Fruit fly (Drosophila melanogaster) whole organism, prepupa: ENCODE results near the gene RpL14.

ENCODE experiments used
- Blimp-1 ChIP-seq: fragments of 200-800 bp; sonication (Bioruptor generic); optimal IDR thresholded peaks from 3 replicates; lab custom pipeline; 2017; ENCODE audit warnings: missing biosample characterization, missing genetic modification characterization, mild to moderate bottlenecking, moderate library complexity, missing genetic modification reagents
- CG10631 ChIP-seq: fragments of 200-800 bp; sonication (Bioruptor generic); optimal IDR thresholded peaks from 2 replicates; lab custom pipeline; 2016; ENCODE audit warnings: missing biosample characterization, missing genetic modification characterization
- CG10669 ChIP-seq: fragments of 200-800 bp; sonication (Bioruptor generic); optimal IDR thresholded peaks from 3 replicates; lab custom pipeline; 2018; ENCODE audit warnings: missing biosample characterization, mild to moderate bottlenecking, missing genetic modification characterization, moderate library complexity
- CG11294 ChIP-seq: fragments of 200-800 bp; sonication (Bioruptor generic); IDR thresholded peaks from 2 replicates; pipeline ENCODE4 v1.3.6; 2022; ENCODE audit warnings: missing biosample characterization, missing genetic modification characterization
- CG11762 ChIP-seq: fragments of 200-800 bp; sonication (Bioruptor generic); optimal IDR thresholded peaks from 3 replicates; lab custom pipeline; 2016; ENCODE audit warnings: missing biosample characterization, missing genetic modification characterization; ENCODE audit not compliant: insufficient read depth
- CG11902 ChIP-seq: fragments of 200-800 bp; sonication (Bioruptor generic); optimal IDR thresholded peaks from 3 replicates; lab custom pipeline; 2016; ENCODE audit warnings: missing biosample characterization, missing genetic modification characterization
- CG15336 ChIP-seq: fragments of 200-800 bp; sonication (Bioruptor generic); IDR thresholded peaks from 2 replicates; pipeline ENCODE4 v1.3.6; 2022; ENCODE audit warnings: missing biosample characterization, missing genetic modification characterization
- CG1621 ChIP-seq: fragments of 200-800 bp; sonication (Bioruptor generic); optimal IDR thresholded peaks from 3 replicates; lab custom pipeline; 2018; ENCODE audit warnings: missing biosample characterization, mild to moderate bottlenecking, missing genetic modification characterization
- CG16779 ChIP-seq: fragments of 200-800 bp; sonication (Bioruptor generic); optimal IDR thresholded peaks from 3 replicates; lab custom pipeline; 2017; ENCODE audit warnings: missing biosample characterization, mild to moderate bottlenecking, missing genetic modification characterization
- CG3032 ChIP-seq: fragments of 200-800 bp; optimal IDR thresholded peaks from 2 replicates; lab custom pipeline; 2019; ENCODE audit warnings: missing biosample characterization, mild to moderate bottlenecking, missing genetic modification characterization, moderate library complexity
- CG31627 ChIP-seq: fragments of 200-800 bp; sonication (Bioruptor generic); optimal IDR thresholded peaks from 3 replicates; lab custom pipeline; 2016; ENCODE audit warnings: missing biosample characterization, missing genetic modification characterization
- CG32006 ChIP-seq: fragments of 200-800 bp; sonication (Bioruptor generic); optimal IDR thresholded peaks from 3 replicates; lab custom pipeline; 2017; ENCODE audit warnings: missing biosample characterization, mild to moderate bottlenecking, missing genetic modification characterization
- CG3919 ChIP-seq: fragments of 200-800 bp; sonication (Bioruptor generic); optimal IDR thresholded peaks from 3 replicates; lab custom pipeline; 2016; ENCODE audit warnings: missing biosample characterization, missing genetic modification characterization
- CG6163 ChIP-seq: fragments of 200-800 bp; sonication (Bioruptor generic); IDR thresholded peaks from 3 replicates; pipeline ENCODE4 v1.3.6; 2022; ENCODE audit warnings: missing biosample characterization, missing genetic modification characterization
- CG6276 ChIP-seq: fragments of 200-800 bp; sonication (Bioruptor generic); optimal IDR thresholded peaks from 2 replicates; lab custom pipeline; 2017; ENCODE audit warnings: missing biosample characterization, mild to moderate bottlenecking, missing genetic modification characterization
- CG6792 ChIP-seq: fragments of 200-800 bp; sonication (Bioruptor generic); optimal IDR thresholded peaks from 3 replicates; lab custom pipeline; 2016; ENCODE audit warnings: missing biosample characterization, missing genetic modification characterization
- CG6808 ChIP-seq: fragments of 200-800 bp; sonication (Bioruptor generic); optimal IDR thresholded peaks from 3 replicates; lab custom pipeline; 2017; ENCODE audit warnings: missing biosample characterization, missing genetic modification characterization, mild to moderate bottlenecking, moderate library complexity, missing genetic modification reagents
- CG6854 ChIP-seq: fragments of 200-800 bp; sonication (Bioruptor generic); optimal IDR thresholded peaks from 2 replicates; lab custom pipeline; 2017; ENCODE audit warnings: missing biosample characterization, mild to moderate bottlenecking, missing genetic modification characterization
- CG7368 ChIP-seq: fragments of 200-800 bp; sonication (Bioruptor generic); optimal IDR thresholded peaks from 3 replicates; lab custom pipeline; 2016; ENCODE audit warnings: missing biosample characterization, missing genetic modification characterization
- CG8119 ChIP-seq: fragments of 200-800 bp; sonication (Bioruptor generic); IDR thresholded peaks from 3 replicates; pipeline ENCODE4 v1.3.6; 2022; ENCODE audit warnings: missing biosample characterization, missing genetic modification characterization
- CG8319 ChIP-seq: fragments of 200-800 bp; sonication (Bioruptor generic); optimal IDR thresholded peaks from 3 replicates; lab custom pipeline; 2016; ENCODE audit warnings: missing biosample characterization, missing genetic modification characterization
- CG8632 ChIP-seq: fragments of 200-800 bp; sonication (Bioruptor generic); optimal IDR thresholded peaks from 3 replicates; lab custom pipeline; 2016; ENCODE audit warnings: missing biosample characterization, missing genetic modification characterization
- CG9139 ChIP-seq: fragments of 200-800 bp; sonication (Bioruptor generic); optimal IDR thresholded peaks from 3 replicates; lab custom pipeline; 2017; ENCODE audit warnings: missing biosample characterization, mild to moderate bottlenecking, missing genetic modification characterization
- Eip75B ChIP-seq: fragments of 200-800 bp; sonication (Bioruptor generic); optimal IDR thresholded peaks from 3 replicates; lab custom pipeline; 2016; ENCODE audit warnings: missing biosample characterization, missing genetic modification characterization
- Eip93F ChIP-seq: fragments of 200-800 bp; sonication (Bioruptor generic); optimal IDR thresholded peaks from 2 replicates; lab custom pipeline; 2016; ENCODE audit warnings: missing biosample characterization, mild to moderate bottlenecking, missing genetic modification characterization
- Ets96B ChIP-seq: fragments of 200-800 bp; optimal IDR thresholded peaks from 2 replicates; lab custom pipeline; 2019; ENCODE audit warnings: missing biosample characterization, mild to moderate bottlenecking, missing genetic modification characterization, moderate library complexity
- Gug ChIP-seq: fragments of 200-800 bp; sonication (Bioruptor generic); IDR thresholded peaks from 2 replicates; pipeline ENCODE4 v1.3.6; 2022; ENCODE audit warnings: missing biosample characterization, missing genetic modification characterization
- Hr38 ChIP-seq: sonication (Bioruptor generic); optimal IDR thresholded peaks from 2 replicates; lab custom pipeline; 2016; ENCODE audit warnings: missing biosample characterization, missing genetic modification characterization
- Hr39 ChIP-seq: fragments of 200-800 bp; sonication (Bioruptor generic); optimal IDR thresholded peaks from 2 replicates; lab custom pipeline; 2016; ENCODE audit warnings: missing biosample characterization, missing genetic modification characterization
- Hr4 ChIP-seq: fragments of 200-800 bp; sonication (Bioruptor generic); optimal IDR thresholded peaks from 3 replicates; lab custom pipeline; 2016; ENCODE audit warnings: missing biosample characterization, missing genetic modification characterization
- Lpt ChIP-seq: fragments of 200-800 bp; sonication (Bioruptor generic); optimal IDR thresholded peaks from 3 replicates; lab custom pipeline; 2016; ENCODE audit warnings: missing biosample characterization, missing genetic modification characterization
- Met ChIP-seq: fragments of 200-800 bp; sonication (Bioruptor generic); optimal IDR thresholded peaks from 3 replicates; lab custom pipeline; 2016; ENCODE audit warnings: missing biosample characterization, missing genetic modification characterization
- OdsH ChIP-seq: fragments of 200-800 bp; sonication (Bioruptor generic); optimal IDR thresholded peaks from 3 replicates; lab custom pipeline; 2016; ENCODE audit warnings: missing biosample characterization, missing genetic modification characterization
- Smox ChIP-seq: fragments of 200-800 bp; sonication (Bioruptor generic); optimal IDR thresholded peaks from 3 replicates; lab custom pipeline; 2016; ENCODE audit warnings: missing biosample characterization, missing genetic modification characterization
- Sox15 ChIP-seq: fragments of 200-800 bp; sonication (Bioruptor generic); optimal IDR thresholded peaks from 3 replicates; lab custom pipeline; 2016; ENCODE audit warnings: missing biosample characterization, missing genetic modification characterization
- achi ChIP-seq: fragments of 200-800 bp; sonication (Bioruptor generic); optimal IDR thresholded peaks from 3 replicates; lab custom pipeline; 2016; ENCODE audit warnings: missing biosample characterization, missing genetic modification characterization
- acj6 ChIP-seq: fragments of 200-800 bp; sonication (Bioruptor generic); optimal IDR thresholded peaks from 3 replicates; lab custom pipeline; 2016; ENCODE audit warnings: missing biosample characterization, missing genetic modification characterization
- cyc ChIP-seq: fragments of 200-800 bp; sonication (Bioruptor generic); optimal IDR thresholded peaks from 3 replicates; lab custom pipeline; 2016; ENCODE audit warnings: missing biosample characterization, missing genetic modification characterization
- dac ChIP-seq: fragments of 200-800 bp; sonication (Bioruptor generic); optimal IDR thresholded peaks from 2 replicates; lab custom pipeline; 2017; ENCODE audit warnings: missing biosample characterization, mild to moderate bottlenecking, missing genetic modification characterization
- eg ChIP-seq: fragments of 200-800 bp; sonication (Bioruptor generic); IDR thresholded peaks from 3 replicates; pipeline ENCODE4 v1.3.6; 2022; ENCODE audit warnings: missing biosample characterization, missing genetic modification characterization
- esn ChIP-seq: fragments of 200-800 bp; sonication (Bioruptor generic); optimal IDR thresholded peaks from 2 replicates; lab custom pipeline; 2016; ENCODE audit warnings: missing biosample characterization, mild to moderate bottlenecking, missing genetic modification characterization, moderate library complexity
- fd59A ChIP-seq: fragments of 200-800 bp; sonication (Bioruptor generic); optimal IDR thresholded peaks from 2 replicates; lab custom pipeline; 2017; ENCODE audit warnings: missing biosample characterization, mild to moderate bottlenecking, missing genetic modification characterization, missing genetic modification reagents
- fd85E ChIP-seq: fragments of 200-800 bp; sonication (Bioruptor generic); optimal IDR thresholded peaks from 3 replicates; lab custom pipeline; 2016; ENCODE audit warnings: missing biosample characterization, missing genetic modification characterization
- lz ChIP-seq: fragments of 200-800 bp; sonication (Bioruptor generic); optimal IDR thresholded peaks from 3 replicates; lab custom pipeline; 2016; ENCODE audit warnings: missing biosample characterization, missing genetic modification characterization
- net ChIP-seq: fragments of 200-800 bp; sonication (Bioruptor generic); optimal IDR thresholded peaks from 3 replicates; lab custom pipeline; 2016; ENCODE audit warnings: missing biosample characterization, missing genetic modification characterization
- pdm3 ChIP-seq: fragments of 200-800 bp; sonication (Bioruptor generic); optimal IDR thresholded peaks from 3 replicates; lab custom pipeline; 2016; ENCODE audit warnings: missing biosample characterization, missing genetic modification characterization
- salr ChIP-seq, 2 experiments: fragments of 200-800 bp; sonication (Bioruptor generic); optimal IDR thresholded peaks; 3 replicates each; lab custom pipeline; 2016 to 2018; ENCODE audit warnings: missing biosample characterization in 2 of 2, missing genetic modification characterization in 2 of 2, mild to moderate bottlenecking in 1 of 2
- spab ChIP-seq: fragments of 200-800 bp; sonication (Bioruptor generic); optimal IDR thresholded peaks from 2 replicates; lab custom pipeline; 2017; ENCODE audit warnings: missing biosample characterization, mild to moderate bottlenecking, missing genetic modification characterization, missing genetic modification reagents
- ss ChIP-seq, 2 experiments: fragments of 200-800 bp; sonication (Bioruptor generic); optimal IDR thresholded peaks; 2 replicates in 1 of 2; 3 replicates in 1 of 2; lab custom pipeline; 2017 to 2018; ENCODE audit warnings: mild to moderate bottlenecking in 2 of 2, missing biosample characterization in 2 of 2, missing genetic modification characterization in 2 of 2, moderate library complexity in 1 of 2
- svp ChIP-seq: fragments of 200-800 bp; sonication (Bioruptor generic); peaks from one replicate; lab custom pipeline; 2016; ENCODE audit warnings: missing biosample characterization, missing genetic modification characterization
- topi ChIP-seq: fragments of 200-800 bp; sonication (Bioruptor generic); optimal IDR thresholded peaks from 3 replicates; lab custom pipeline; 2016; ENCODE audit warnings: missing biosample characterization, missing genetic modification characterization

RpL14 gene

DNA sequence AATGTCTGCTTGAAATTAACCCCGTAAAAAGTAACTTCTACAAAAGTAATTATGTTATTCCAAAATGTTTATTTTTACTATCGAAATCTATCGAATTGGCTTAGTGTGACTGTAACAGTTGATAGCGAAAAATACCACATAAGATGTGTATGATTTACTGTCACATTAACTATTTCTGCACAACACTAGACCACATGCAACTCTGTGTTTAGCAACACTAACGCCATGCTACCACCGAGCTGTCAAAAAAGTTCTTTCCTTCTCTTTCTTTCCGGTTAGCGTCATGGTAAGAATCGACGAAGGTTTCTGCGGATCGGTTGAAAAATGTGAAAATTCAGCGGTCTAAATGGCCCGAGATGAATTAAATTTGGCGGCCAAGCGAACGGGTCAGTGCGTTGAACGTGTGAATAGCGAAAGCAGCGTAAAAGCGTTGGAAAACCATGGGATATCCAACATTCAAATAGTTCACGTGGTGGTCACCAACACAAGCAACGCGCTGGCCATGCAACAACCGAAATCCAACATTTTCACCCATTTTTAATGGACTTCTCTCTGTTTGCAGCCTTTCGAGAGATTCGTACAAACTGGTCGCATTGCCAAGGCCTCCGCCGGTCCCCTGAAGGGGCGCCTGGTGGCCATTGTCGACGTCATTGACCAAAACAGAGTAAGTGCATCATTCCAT, at the start of gene RpL14, which contains the start of gene Nelf-E:
TSS of gene RpL14 (plus strand) at position 255 of the 682 bp plus-strand sequence.
TSS of gene Nelf-E (minus strand) at position 128 of the 682 bp plus-strand sequence.
- TF ChIP-seq CG16779 (peak; percentile 78), CG11294 (GFP tag; lab: Robert Waterston, UW) (peak; percentile 46; the same call in 1 of the 2 replicates), CG6792 (GFP tag; lab: Kevin White, UChicago) (peak; percentile 79), CG10669 (GFP tag; lab: Kevin White, UChicago) (peak; percentile 83), esn (GFP tag; lab: Kevin White, UChicago) (peak; percentile 95), eg (GFP tag; lab: Robert Waterston, UW) (peak; percentile 88), Gug (peak; percentile 66), Eip75B (GFP tag; lab: Kevin White, UChicago) (peak; percentile 89), CG9139 (GFP tag; lab: Kevin White, UChicago) (peak; percentile 88), CG3032 (tag; lab: Kevin White, UChicago) (peak; percentile 83), CG6808 (GFP tag; lab: Kevin White, UChicago) (peak; percentile 76), svp (peak; percentile 90), CG31627 (GFP tag; lab: Kevin White, UChicago) (peak; percentile 91), CG6163 (GFP tag; lab: Robert Waterston, UW) (peak; percentile 91), CG11762 (peak; percentile 73), pdm3 (GFP tag; lab: Kevin White, UChicago) (peak; percentile 84), Eip93F (GFP tag; lab: Kevin White, UChicago) (no peak), CG8319 (GFP tag; lab: Kevin White, UChicago) (peak; percentile 75), CG6276 (GFP tag; lab: Kevin White, UChicago) (no peak), fd85E (GFP tag; lab: Kevin White, UChicago) (peak; percentile 91), lz (GFP tag; lab: Kevin White, UChicago) (peak; percentile 93), net (GFP tag; lab: Kevin White, UChicago) (peak; percentile 88), dac (GFP tag; lab: Kevin White, UChicago) (peak; percentile 78), Ets96B (tag; lab: Kevin White, UChicago) (peak; percentile 61), CG1621 (tag; lab: Kevin White, UChicago) (peak; percentile 85), Smox (GFP tag; lab: Kevin White, UChicago) (peak; percentile 82), OdsH (GFP tag; lab: Kevin White, UChicago) (no peak), CG10631 (GFP tag; lab: Kevin White, UChicago) (peak; percentile 77), cyc (peak; percentile 88), ss (GFP tag; optimal IDR thresholded peaks at IDR 0.05; lab: Kevin White, UChicago) (peak; percentile 80 to 91), Lpt (peak; percentile 26), CG6854 (GFP tag; lab: Kevin White, UChicago) (peak; percentile 94), Hr4 (GFP tag; lab: Kevin White, UChicago) (no peak), topi (GFP tag; lab: Kevin White, UChicago) (peak; percentile 91), fd59A (GFP tag; lab: Kevin White, UChicago) (peak; percentile 70), Hr38 (no peak), CG3919 (GFP tag; lab: Kevin White, UChicago) (peak; percentile 93), salr (GFP tag; optimal IDR thresholded peaks at IDR 0.05; lab: Kevin White, UChicago) (peak in 1 of 2 experiments; percentile 92), Sox15 (peak; percentile 64), CG32006 (GFP tag; lab: Kevin White, UChicago) (peak; percentile 62), achi (peak; percentile 100), CG7368 (GFP tag; lab: Kevin White, UChicago) (peak; percentile 80), CG11902 (GFP tag; lab: Kevin White, UChicago) (peak; percentile 60), CG8119 (GFP tag; lab: Robert Waterston, UW) (peak; percentile 28; the same call in 2 of the 3 replicates), acj6 (peak; percentile 78), Blimp-1 (GFP tag; lab: Kevin White, UChicago) (peak; percentile 82), spab (GFP tag; lab: Kevin White, UChicago) (peak; percentile 64), Hr39 (GFP tag; lab: Kevin White, UChicago) (peak; percentile 88), CG8632 (GFP tag; lab: Kevin White, UChicago) (peak; percentile 77), CG15336 (GFP tag; lab: Robert Waterston, UW) (peak; percentile 51; the same call in 1 of the 2 replicates), Met (GFP tag; lab: Kevin White, UChicago) (peak; percentile 90)
